Worm (Caenorhabditis elegans) whole organism, early embryonic: ENCODE measurements around the gene elt-2.

ENCODE experiments used
- B0310.2 ChIP-seq: sonication (generic microtip); optimal IDR thresholded peaks from 2 replicates; lab custom pipeline; 2016; ENCODE audit warnings: mild to moderate bottlenecking, missing genetic modification characterization, missing compliant biosample characterization
- F13C5.2 ChIP-seq: sonication (generic microtip); optimal IDR thresholded peaks from 2 replicates; lab custom pipeline; 2017; ENCODE audit warnings: mild to moderate bottlenecking, missing genetic modification characterization, inconsistent platforms, missing compliant biosample characterization
- aly-1 ChIP-seq: sonication (generic microtip); optimal IDR thresholded peaks from 2 replicates; lab custom pipeline; 2016; ENCODE audit warnings: missing genetic modification characterization, missing compliant biosample characterization
- ama-1 ChIP-seq: fragments of 150-350 bp; optimal IDR thresholded peaks from 2 replicates; lab custom pipeline; 2014
- ceh-13 ChIP-seq: fragments of 200-800 bp; sonication (Bioruptor generic); optimal IDR thresholded peaks from 2 replicates; lab custom pipeline; 2018; ENCODE audit warnings: mild to moderate bottlenecking, missing genetic modification characterization, missing compliant biosample characterization
- ceh-36 ChIP-seq: sonication (generic microtip); optimal IDR thresholded peaks from 2 replicates; lab custom pipeline; 2016; ENCODE audit warnings: missing genetic modification characterization, inconsistent platforms, missing compliant biosample characterization
- ets-7 ChIP-seq: sonication (generic microtip); optimal IDR thresholded peaks from 2 replicates; lab custom pipeline; 2016; ENCODE audit warnings: missing genotype, missing genetic modification characterization, missing compliant biosample characterization
- flt-1 ChIP-seq: fragments of 200-800 bp; sonication (Bioruptor generic); IDR thresholded peaks from 2 replicates; pipeline ENCODE4 v1.3.6; 2022; ENCODE audit warnings: missing genetic modification characterization, missing compliant biosample characterization
- hmbx-1 ChIP-seq: sonication (generic microtip); optimal IDR thresholded peaks from 2 replicates; lab custom pipeline; 2016; ENCODE audit warnings: mild to moderate bottlenecking, missing genetic modification characterization, missing compliant biosample characterization
- hmg-4 ChIP-seq: fragments of 200-800 bp; sonication (Bioruptor generic); optimal IDR thresholded peaks from 2 replicates; lab custom pipeline; 2018; ENCODE audit warnings: mild to moderate bottlenecking, missing genetic modification characterization, missing compliant biosample characterization
- hnd-1 ChIP-seq: sonication (generic microtip); optimal IDR thresholded peaks from 2 replicates; lab custom pipeline; 2016; ENCODE audit warnings: missing genetic modification characterization, missing compliant biosample characterization
- pes-1 ChIP-seq: fragments of 200-800 bp; sonication (Bioruptor generic); IDR thresholded peaks from 2 replicates; pipeline ENCODE4 v1.3.6; 2022; ENCODE audit warnings: missing genetic modification reagents, missing genetic modification characterization, missing compliant biosample characterization
- scrt-1 ChIP-seq: fragments of 200-800 bp; sonication (Bioruptor generic); IDR thresholded peaks from 2 replicates; pipeline ENCODE4 v1.3.6; 2022; ENCODE audit warnings: missing genetic modification characterization, missing compliant biosample characterization
- sea-1 ChIP-seq: fragments of 200-800 bp; sonication (Bioruptor generic); conservative IDR thresholded peaks from 2 replicates; pipeline ENCODE4 v1.3.6; 2022; ENCODE audit warnings: missing genetic modification characterization, missing compliant biosample characterization
- tbx-11 ChIP-seq: fragments of 200-800 bp; sonication (Bioruptor generic); IDR thresholded peaks from 2 replicates; pipeline ENCODE4 v1.3.6; 2022; ENCODE audit warnings: missing genetic modification characterization, missing compliant biosample characterization
- tbx-37 ChIP-seq: fragments of 200-800 bp; sonication (Bioruptor generic); conservative IDR thresholded peaks from 2 replicates; pipeline ENCODE4 v1.3.6; 2022; ENCODE audit warnings: missing genetic modification reagents, missing genetic modification characterization, missing compliant biosample characterization
- tra-4 ChIP-seq: sonication (generic microtip); optimal IDR thresholded peaks from 2 replicates; lab custom pipeline; 2017; ENCODE audit warnings: missing genetic modification characterization, missing compliant biosample characterization

elt-2 gene

DNA sequence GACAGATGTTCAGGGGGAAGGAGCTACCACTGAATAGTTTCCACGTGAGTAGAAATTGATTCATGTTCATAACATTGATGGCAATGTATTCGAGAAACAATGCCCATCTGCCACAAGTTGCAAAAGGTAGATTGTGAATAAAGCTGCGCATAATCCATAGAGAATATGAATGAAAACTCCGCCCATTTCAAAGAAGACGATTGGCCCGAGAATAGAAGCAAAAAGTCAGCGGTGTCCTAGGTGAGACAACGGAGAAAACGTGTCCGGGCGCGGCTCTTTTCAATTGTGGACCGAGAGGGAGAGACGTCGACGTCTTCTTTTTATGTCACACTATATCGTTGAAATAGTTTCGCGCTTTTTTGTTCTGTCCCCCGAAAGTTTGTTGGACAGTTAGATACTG, 18.6 kb downstream of the elt-2 start, which contains the start of gene vab-3:
Gene vab-3 (plus strand): TSS at position 301 of the 400 bp plus-strand sequence.
- no peak for TF ChIP-seq ama-1 (lab: Kevin White, UChicago)
- TF ChIP-seq flt-1 (GFP tag; lab: Robert Waterston, UW) = no peak
- TF ChIP-seq hnd-1 = no peak
- no peak for TF ChIP-seq scrt-1 (GFP tag; lab: Robert Waterston, UW)
- TF ChIP-seq aly-1 (tag; lab: Kevin White, UChicago) = no peak
- TF ChIP-seq ceh-13 (GFP tag; lab: Kevin White, UChicago) = no peak
- TF ChIP-seq B0310.2 (tag; lab: Kevin White, UChicago) = no peak
- TF ChIP-seq tra-4 (tag; lab: Kevin White, UChicago) = no peak
- TF ChIP-seq sea-1 (GFP tag; lab: Robert Waterston, UW) = no peak
- TF ChIP-seq ceh-36 (tag; lab: Kevin White, UChicago) = no peak
- TF ChIP-seq tbx-11 (GFP tag; lab: Robert Waterston, UW) = no peak
- TF ChIP-seq F13C5.2 = no peak
- TF ChIP-seq tbx-37 = no peak
- TF ChIP-seq hmg-4 (GFP tag; lab: Kevin White, UChicago) = no peak
- TF ChIP-seq hmbx-1 (tag; lab: Kevin White, UChicago) = no peak

DNA sequence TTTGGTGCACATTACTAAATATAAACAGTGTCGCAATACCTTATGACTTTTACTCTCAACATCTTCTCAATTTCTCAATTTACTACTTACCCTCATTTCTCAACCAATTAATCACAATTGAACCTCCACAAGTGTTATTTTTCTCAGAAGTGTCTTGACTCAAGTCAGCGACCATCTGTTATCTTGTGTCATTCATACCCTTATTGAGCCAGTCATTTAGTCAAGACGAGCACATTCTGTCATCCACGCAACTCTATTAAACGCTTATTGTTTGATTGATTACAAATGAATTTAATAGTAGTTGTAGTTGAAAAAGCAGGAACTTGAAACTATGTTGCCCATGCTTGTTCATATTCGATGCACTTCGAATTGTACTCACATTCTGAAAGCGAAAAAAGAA, 22.4 kb downstream of the elt-2 start:
- TF ChIP-seq B0310.2 (tag; lab: Kevin White, UChicago) = no peak
- no peak for TF ChIP-seq hmg-4 (GFP tag; lab: Kevin White, UChicago)
- TF ChIP-seq F13C5.2 = no peak

DNA sequence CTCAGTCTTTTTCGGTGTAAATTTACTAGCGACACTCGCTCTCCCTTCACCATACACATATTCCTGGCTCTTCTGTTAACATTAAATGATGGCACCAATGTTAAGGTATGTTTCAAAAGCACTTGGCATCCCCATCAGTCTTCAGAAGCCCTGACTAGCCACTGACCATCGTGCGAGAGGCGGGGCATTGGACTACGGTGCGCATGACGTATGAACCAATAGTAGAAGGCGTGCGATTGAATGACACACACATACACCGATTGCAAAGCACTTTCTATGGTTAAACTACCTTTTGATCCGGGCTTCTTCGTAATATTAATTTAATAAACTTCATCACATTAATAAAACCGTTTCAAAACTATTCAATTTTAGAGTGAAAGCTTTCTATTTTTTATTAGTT, 24.2 kb downstream of the elt-2 start:
- TF ChIP-seq hmg-4 (GFP tag; lab: Kevin White, UChicago) (no peak), tbx-37 (no peak), tbx-11 (GFP tag; lab: Robert Waterston, UW) (no peak), F13C5.2 (no peak), aly-1 (tag; lab: Kevin White, UChicago) (no peak), flt-1 (GFP tag; lab: Robert Waterston, UW) (no peak), B0310.2 (tag; lab: Kevin White, UChicago) (no peak), hnd-1 (no peak), tra-4 (tag; lab: Kevin White, UChicago) (no peak), sea-1 (GFP tag; lab: Robert Waterston, UW) (no peak)

DNA sequence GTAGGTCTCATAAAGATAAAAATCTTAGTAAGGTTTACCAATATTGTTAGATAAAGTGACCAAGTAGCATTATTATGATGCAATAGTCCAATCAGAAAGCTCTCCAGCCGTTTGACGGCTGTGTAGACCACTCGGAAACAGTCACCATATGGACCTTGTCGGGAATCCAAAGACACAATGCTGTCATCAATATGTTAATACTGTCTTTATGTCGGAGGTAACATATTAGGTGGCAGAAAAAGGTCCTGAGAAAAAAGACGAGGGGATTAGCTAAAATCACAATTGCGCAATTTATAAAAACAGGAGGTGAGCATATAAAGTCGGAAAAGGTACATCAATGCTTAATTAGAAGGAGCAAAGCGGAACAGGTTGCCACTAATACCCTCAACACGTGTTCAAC, 26.9 kb downstream of the elt-2 start:
- TF ChIP-seq hnd-1 (no peak), ceh-36 (tag; lab: Kevin White, UChicago) (peak; percentile 31)

DNA sequence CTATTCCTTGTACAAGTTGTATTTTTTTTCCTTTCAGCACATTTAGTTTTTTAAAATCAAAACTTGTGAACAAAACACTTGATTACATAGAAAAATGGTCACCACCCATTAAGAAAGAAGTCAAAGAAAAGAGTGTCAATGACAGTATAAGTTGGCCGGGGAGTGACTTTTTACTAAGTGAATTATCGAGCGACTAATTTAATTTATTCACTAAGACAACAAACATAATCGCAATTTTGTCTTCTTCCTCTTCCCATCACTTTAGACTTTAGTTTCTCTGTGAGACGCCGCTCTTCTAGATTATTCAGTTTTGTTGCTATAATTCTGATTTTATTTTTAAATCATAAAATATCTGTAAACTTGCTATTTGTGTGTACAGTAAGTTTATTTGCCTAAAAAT, 33.0 kb downstream of the elt-2 start:
- no peak for TF ChIP-seq aly-1 (tag; lab: Kevin White, UChicago)
- TF ChIP-seq sea-1 (GFP tag; lab: Robert Waterston, UW) = no peak
- TF ChIP-seq hmbx-1 (tag; lab: Kevin White, UChicago) = no peak
- TF ChIP-seq hnd-1 = no peak
- TF ChIP-seq scrt-1 (GFP tag; lab: Robert Waterston, UW) = no peak
- TF ChIP-seq tbx-37 = no peak
- no peak for TF ChIP-seq ets-7 (tag; lab: Kevin White, UChicago)
- no peak for TF ChIP-seq ama-1 (lab: Kevin White, UChicago)
- TF ChIP-seq ceh-36 (tag; lab: Kevin White, UChicago) = no peak
- no peak for TF ChIP-seq ceh-13 (GFP tag; lab: Kevin White, UChicago)
- TF ChIP-seq flt-1 (GFP tag; lab: Robert Waterston, UW) = no peak
- no peak for TF ChIP-seq B0310.2 (tag; lab: Kevin White, UChicago)
- TF ChIP-seq F13C5.2 = no peak
- no peak for TF ChIP-seq tra-4 (tag; lab: Kevin White, UChicago)
- no peak for TF ChIP-seq tbx-11 (GFP tag; lab: Robert Waterston, UW)
- no peak for TF ChIP-seq hmg-4 (GFP tag; lab: Kevin White, UChicago)
- TF ChIP-seq pes-1 = no peak

ce11 chrX:10514834-10515233, 33.8 kb downstream of the elt-2 start:
- TF ChIP-seq ceh-13 (GFP tag; lab: Kevin White, UChicago) = no peak
- TF ChIP-seq hnd-1 = no peak
- TF ChIP-seq pes-1 = no peak
- no peak for TF ChIP-seq tbx-11 (GFP tag; lab: Robert Waterston, UW)
- no peak for TF ChIP-seq aly-1 (tag; lab: Kevin White, UChicago)
- no peak for TF ChIP-seq ceh-36 (tag; lab: Kevin White, UChicago)
- no peak for TF ChIP-seq ets-7 (tag; lab: Kevin White, UChicago)
- no peak for TF ChIP-seq flt-1 (GFP tag; lab: Robert Waterston, UW)
- no peak for TF ChIP-seq tbx-37
- TF ChIP-seq F13C5.2 = no peak
- no peak for TF ChIP-seq tra-4 (tag; lab: Kevin White, UChicago)
- TF ChIP-seq hmbx-1 (tag; lab: Kevin White, UChicago) = no peak
- TF ChIP-seq scrt-1 (GFP tag; lab: Robert Waterston, UW) = no peak

- TF ChIP-seq ceh-13 (GFP tag; lab: Kevin White, UChicago) = no peak
- no peak for TF ChIP-seq hmg-4 (GFP tag; lab: Kevin White, UChicago)
- TF ChIP-seq ets-7 (tag; lab: Kevin White, UChicago) = no peak
- no peak for TF ChIP-seq F13C5.2
- no peak for TF ChIP-seq aly-1 (tag; lab: Kevin White, UChicago)
- no peak for TF ChIP-seq B0310.2 (tag; lab: Kevin White, UChicago)
Measured at ce11 chrX:10516549-10516948, 35.5 kb downstream of the elt-2 start.

ce11 chrX:10520185-10520584, 39.1 kb downstream of the elt-2 start:
- TF ChIP-seq ama-1 (lab: Kevin White, UChicago) (no peak), hnd-1 (no peak), ceh-13 (GFP tag; lab: Kevin White, UChicago) (no peak), tra-4 (tag; lab: Kevin White, UChicago) (no peak), flt-1 (GFP tag; lab: Robert Waterston, UW) (no peak)
